Fruit fly (Drosophila melanogaster): ENCODE measurements around the gene PH4alphaSG1.

DNA sequence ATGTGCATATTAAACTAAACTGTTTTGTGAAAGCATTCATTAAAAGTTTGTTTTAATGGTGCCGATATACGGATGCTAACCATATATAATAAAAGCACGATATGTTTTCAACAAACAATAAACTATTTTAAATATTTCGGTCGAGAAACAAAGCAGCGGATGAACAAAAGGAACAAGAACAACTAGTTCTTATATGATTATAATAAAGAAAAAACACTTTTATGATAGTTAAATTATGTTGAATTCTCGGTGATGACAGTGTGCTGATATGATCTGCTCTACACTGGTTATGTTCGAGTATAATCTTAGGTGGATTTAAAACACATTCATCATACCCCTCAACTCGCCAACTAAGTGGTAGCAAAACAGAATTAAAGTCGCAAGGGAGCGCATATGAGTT, 29.6 kb downstream of the PH4alphaSG1 start:
- TF ChIP-seq CG9215 (GFP tag; IDR thresholded peaks at IDR 0.05) (no peak), Hr3 (GFP tag; optimal IDR thresholded peaks at IDR 0.05) (no peak), tin (GFP tag; optimal IDR thresholded peaks at IDR 0.05) (no peak)
